Worm (Caenorhabditis elegans): ENCODE results near the gene tag-278.

ce11 chrX:3644796-3645195 is 44.2 kb downstream of the tag-278 start, which contains the start of gene tmem-24:
- TF ChIP-seq mec-3 (tag; optimal IDR thresholded peaks at IDR 0.05; ENCODE audit: borderline replicate concordance): no peak
- no peak for TF ChIP-seq hlh-15 (tag; optimal IDR thresholded peaks at IDR 0.05)
- TF ChIP-seq Y22D7AL.16 (tag; optimal IDR thresholded peaks at IDR 0.05): no peak
- no peak for TF ChIP-seq tbx-2 (tag; optimal IDR thresholded peaks at IDR 0.05)
- TF ChIP-seq npax-4 (tag; optimal IDR thresholded peaks at IDR 0.05): no peak
- TF ChIP-seq ama-1 (optimal IDR thresholded peaks at IDR 0.05): no peak
- no peak for TF ChIP-seq F13H6.1 (tag; optimal IDR thresholded peaks at IDR 0.05)
- no peak for TF ChIP-seq ets-4 (tag; optimal IDR thresholded peaks at IDR 0.05)
- TF ChIP-seq nhr-11 (tag; optimal IDR thresholded peaks at IDR 0.05): no peak
- TF ChIP-seq ceh-45 (GFP tag; IDR thresholded peaks at IDR 0.05): no peak

Data from whole organism, late embryonic.